Fruit fly (Drosophila melanogaster): ENCODE data around the gene CG8001.

The CG8001 gene

dm6 chr3L:1737898-1738322 lies 18.0 kb upstream of the CG8001 start, which contains the start of gene PIG-Wb (continued):
- TF ChIP-seq CG13296 (GFP tag; optimal IDR thresholded peaks at IDR 0.05): peak; percentile 54
- TF ChIP-seq Mes4 (GFP tag; optimal IDR thresholded peaks at IDR 0.05): no peak
- TF ChIP-seq CTCF (GFP tag; optimal IDR thresholded peaks at IDR 0.05): no peak
- TF ChIP-seq HmgZ (tag; optimal IDR thresholded peaks at IDR 0.05): peak; percentile 32
- peak; percentile 20 for TF ChIP-seq gem (tag; optimal IDR thresholded peaks at IDR 0.05)
- TF ChIP-seq CG4730 (GFP tag; IDR thresholded peaks at IDR 0.05): no peak
- no peak for TF ChIP-seq CoRest (tag; optimal IDR thresholded peaks at IDR 0.05)
- TF ChIP-seq CG14710 (tag; optimal IDR thresholded peaks at IDR 0.05): no peak
- no peak for TF ChIP-seq H15 (GFP tag; IDR thresholded peaks at IDR 0.05)
- peak; percentile 55 for TF ChIP-seq CG6854 (GFP tag; optimal IDR thresholded peaks at IDR 0.05)
- TF ChIP-seq CG12769 (tag; optimal IDR thresholded peaks at IDR 0.05): peak; percentile 50
- TF ChIP-seq bbx (GFP tag; IDR thresholded peaks at IDR 0.05; ENCODE audit: partially characterized antibody): no peak
- peak; percentile 18 for TF ChIP-seq CG11504 (tag; optimal IDR thresholded peaks at IDR 0.05)
- TF ChIP-seq CG34376 (GFP tag; optimal IDR thresholded peaks at IDR 0.05): peak; percentile 91
- TF ChIP-seq sima (GFP tag; optimal IDR thresholded peaks at IDR 0.05): no peak
- peak; percentile 5 for TF ChIP-seq CG1603 (tag; optimal IDR thresholded peaks at IDR 0.05)
- TF ChIP-seq CG6689 (GFP tag; IDR thresholded peaks at IDR 0.05): no peak
- TF ChIP-seq klu (GFP tag; IDR thresholded peaks at IDR 0.05): no peak
- TF ChIP-seq CG11696 (GFP tag; IDR thresholded peaks at IDR 0.05): no peak
- no peak for TF ChIP-seq hkb (optimal IDR thresholded peaks at IDR 0.05)
- 0 out of 2 replicates have a peak, but pooled peaks have one; percentile 35 for TF ChIP-seq hkb (GFP tag; IDR thresholded peaks at IDR 0.05)
- 0 out of 2 replicates have a peak, but pooled peaks have one; percentile 3 for TF ChIP-seq Rfx (GFP tag; IDR thresholded peaks at IDR 0.05)
- TF ChIP-seq Eip74EF (GFP tag; optimal IDR thresholded peaks at IDR 0.05): no peak
- TF ChIP-seq wek (GFP tag; optimal IDR thresholded peaks at IDR 0.05): peak; percentile 24
- no peak for TF ChIP-seq CG17912 (GFP tag; optimal IDR thresholded peaks at IDR 0.05)
- TF ChIP-seq Asciz (GFP tag; optimal IDR thresholded peaks at IDR 0.05): peak; percentile 50
- no peak for TF ChIP-seq fd102C (GFP tag; optimal IDR thresholded peaks at IDR 0.05)
- TF ChIP-seq CG31365 (tag; optimal IDR thresholded peaks at IDR 0.05): no peak
- TF ChIP-seq dpn (GFP tag; optimal IDR thresholded peaks at IDR 0.05): no peak
- TF ChIP-seq da (GFP tag; optimal IDR thresholded peaks at IDR 0.05): no peak
- no peak for TF ChIP-seq Sox100B (GFP tag; optimal IDR thresholded peaks at IDR 0.05)
- TF ChIP-seq CG3281 (GFP tag; optimal IDR thresholded peaks at IDR 0.05): peak; percentile 33
- no peak for TF ChIP-seq scrt (GFP tag; optimal IDR thresholded peaks at IDR 0.05)
- TF ChIP-seq Vsx1 (GFP tag; optimal IDR thresholded peaks at IDR 0.05): no peak
- no peak for TF ChIP-seq CG14860 (GFP tag; IDR thresholded peaks at IDR 0.05; ENCODE audit: partially characterized antibody)
- no peak for TF ChIP-seq CG7271 (tag; optimal IDR thresholded peaks at IDR 0.05)
- TF ChIP-seq GATAe (GFP tag; conservative IDR thresholded peaks at IDR 0.05): peak; percentile 76; the same call in 1 of the 2 replicates
- TF ChIP-seq ranshi (GFP tag; IDR thresholded peaks at IDR 0.05): no peak
- TF ChIP-seq lola (GFP tag; optimal IDR thresholded peaks at IDR 0.05): no peak
- no peak for TF ChIP-seq NfI (GFP tag; optimal IDR thresholded peaks at IDR 0.05)
- TF ChIP-seq CG7745 (tag; optimal IDR thresholded peaks at IDR 0.05): no peak
- peak; percentile 57 for TF ChIP-seq CG2678 (tag; optimal IDR thresholded peaks at IDR 0.05)
- TF ChIP-seq ash1 (GFP tag; optimal IDR thresholded peaks at IDR 0.05): no peak
- TF ChIP-seq ewg (GFP tag; optimal IDR thresholded peaks at IDR 0.05): no peak
- peak; percentile 58 for TF ChIP-seq Deaf1 (tag; optimal IDR thresholded peaks at IDR 0.05)
- no peak for TF ChIP-seq CG1233 (GFP tag; optimal IDR thresholded peaks at IDR 0.05)
- 0 out of 2 replicates have a peak, but pooled peaks have one; percentile 7 for TF ChIP-seq CG5953 (GFP tag; IDR thresholded peaks at IDR 0.05)
- peak; percentile 93 for TF ChIP-seq grn (GFP tag; optimal IDR thresholded peaks at IDR 0.05)
- TF ChIP-seq CG9932 (GFP tag; IDR thresholded peaks at IDR 0.05): no peak
- TF ChIP-seq dysf (GFP tag; IDR thresholded peaks at IDR 0.05): peak; percentile 35; the same call in 2 of the 3 replicates
- TF ChIP-seq otp (GFP tag; IDR thresholded peaks at IDR 0.05): no peak
